Worm (Caenorhabditis elegans) whole organism, young adult: ENCODE data around the gene bbln-1.

Experiments used
- B0336.3 ChIP-seq: fragments of 200-800 bp; sonication (Bioruptor generic); IDR thresholded peaks from 2 replicates; pipeline ENCODE4 v1.3.6; 2022; ENCODE audit warnings: missing genetic modification characterization, missing compliant biosample characterization
- C06A6.2 ChIP-seq: fragments of 200-800 bp; sonication (Bioruptor generic); conservative IDR thresholded peaks from 2 replicates; pipeline ENCODE4 v1.3.6; 2022; ENCODE audit warnings: missing genetic modification characterization, missing compliant biosample characterization
- F23B12.7 ChIP-seq: sonication (generic microtip); optimal IDR thresholded peaks from 2 replicates; lab custom pipeline; 2017; ENCODE audit warnings: missing genetic modification characterization, mild to moderate bottlenecking, missing compliant biosample characterization, antibody characterized with exemption, moderate library complexity; ENCODE audit not compliant: insufficient read depth
- F49E8.2 ChIP-seq: sonication (generic microtip); optimal IDR thresholded peaks from 3 replicates; lab custom pipeline; 2017; ENCODE audit warnings: missing genetic modification characterization, mild to moderate bottlenecking, missing compliant biosample characterization, antibody characterized with exemption, moderate library complexity; ENCODE audit not compliant: insufficient read depth
- F52B5.7 ChIP-seq: sonication (generic microtip); optimal IDR thresholded peaks from 2 replicates; lab custom pipeline; 2016; ENCODE audit warnings: mild to moderate bottlenecking, missing genetic modification characterization, missing compliant biosample characterization
- F57A8.1 ChIP-seq: fragments of 200-800 bp; sonication (Bioruptor generic); optimal IDR thresholded peaks from 2 replicates; lab custom pipeline; 2018; ENCODE audit warnings: mild to moderate bottlenecking, missing genetic modification characterization, moderate library complexity, missing compliant biosample characterization
- K12H6.12 ChIP-seq: fragments of 200-800 bp; sonication (Bioruptor generic); optimal IDR thresholded peaks from 2 replicates; lab custom pipeline; 2018; ENCODE audit warnings: mild to moderate bottlenecking, missing genetic modification characterization, missing compliant biosample characterization
- T26A5.8 ChIP-seq: sonication (generic microtip); optimal IDR thresholded peaks from 2 replicates; lab custom pipeline; 2016; ENCODE audit warnings: missing genetic modification characterization, missing compliant biosample characterization
- ZK185.1 ChIP-seq: sonication (generic microtip); optimal IDR thresholded peaks from 2 replicates; lab custom pipeline; 2016; ENCODE audit warnings: mild to moderate bottlenecking, missing genetic modification characterization, missing compliant biosample characterization; ENCODE audit not compliant: poor library complexity, severe bottlenecking
- aptf-3 ChIP-seq: fragments of 200-800 bp; sonication (Bioruptor generic); IDR thresholded peaks from 2 replicates; pipeline ENCODE4 v1.3.6; 2022; ENCODE audit warnings: missing genetic modification characterization, missing compliant biosample characterization
- attf-3 ChIP-seq: fragments of 200-800 bp; sonication (Bioruptor generic); conservative IDR thresholded peaks from 2 replicates; pipeline ENCODE4 v1.3.6; 2022; ENCODE audit warnings: missing genetic modification reagents, missing genetic modification characterization, missing compliant biosample characterization
- ceh-100 ChIP-seq: fragments of 200-800 bp; sonication (Bioruptor generic); IDR thresholded peaks from 2 replicates; pipeline ENCODE4 v1.3.6; 2022; ENCODE audit warnings: missing genetic modification reagents, missing genetic modification characterization, missing compliant biosample characterization
- ceh-27 ChIP-seq: fragments of 200-800 bp; sonication (Bioruptor generic); optimal IDR thresholded peaks from 2 replicates; lab custom pipeline; 2018; ENCODE audit warnings: mild to moderate bottlenecking, missing genetic modification characterization, moderate library complexity, missing compliant biosample characterization
- chd-7 ChIP-seq: sonication (generic microtip); optimal IDR thresholded peaks from 2 replicates; lab custom pipeline; 2016; ENCODE audit warnings: mild to moderate bottlenecking, missing genetic modification characterization, moderate library complexity, missing compliant biosample characterization
- dox-1 ChIP-seq: fragments of 200-800 bp; sonication (Bioruptor generic); IDR thresholded peaks from 2 replicates; pipeline ENCODE4 v1.3.6; 2022; ENCODE audit warnings: missing genetic modification reagents, missing genetic modification characterization, missing compliant biosample characterization
- ets-4 ChIP-seq: fragments of 200-800 bp; sonication (Bioruptor generic); optimal IDR thresholded peaks from 2 replicates; lab custom pipeline; 2018; ENCODE audit warnings: mild to moderate bottlenecking, missing genetic modification characterization, missing compliant biosample characterization
- gei-17 ChIP-seq: fragments of 200-800 bp; sonication (Bioruptor generic); optimal IDR thresholded peaks from 2 replicates; lab custom pipeline; 2018; ENCODE audit warnings: mild to moderate bottlenecking, missing genetic modification characterization, missing compliant biosample characterization
- him-1 ChIP-seq: sonication (generic microtip); optimal IDR thresholded peaks from 2 replicates; lab custom pipeline; 2016; ENCODE audit warnings: missing genotype, missing genetic modification reagents, missing genetic modification characterization, missing compliant biosample characterization
- hlh-26 ChIP-seq: fragments of 200-800 bp; sonication (Bioruptor generic); conservative IDR thresholded peaks from 2 replicates; pipeline ENCODE4 v1.3.6; 2022; ENCODE audit warnings: missing genetic modification reagents, missing genetic modification characterization, missing compliant biosample characterization
- hmg-1.2 ChIP-seq: fragments of 200-800 bp; sonication (Bioruptor generic); IDR thresholded peaks from 2 replicates; pipeline ENCODE4 v1.3.6; 2022; ENCODE audit warnings: missing genetic modification reagents, missing genetic modification characterization, missing compliant biosample characterization
- hrde-1 ChIP-seq: sonication (generic microtip); optimal IDR thresholded peaks from 2 replicates; lab custom pipeline; 2016; ENCODE audit warnings: missing genetic modification characterization, mild to moderate bottlenecking, missing compliant biosample characterization, moderate library complexity, missing genotype, missing genetic modification reagents, borderline replicate concordance
- lag-1 ChIP-seq: fragments of 200-800 bp; sonication (Bioruptor generic); IDR thresholded peaks from 2 replicates; pipeline ENCODE4 v1.3.6; 2022; ENCODE audit warnings: missing genetic modification reagents, missing genetic modification characterization, missing compliant biosample characterization
- let-526 ChIP-seq: fragments of 200-800 bp; sonication (Bioruptor generic); IDR thresholded peaks from 2 replicates; pipeline ENCODE4 v1.3.6; 2022; ENCODE audit warnings: missing genetic modification reagents, missing genetic modification characterization, missing compliant biosample characterization
- let-607 ChIP-seq, 2 experiments: fragments of 200-800 bp in 1 of 2; sonication (Bioruptor generic) in 1 of 2; sonication (generic microtip) in 1 of 2; optimal IDR thresholded peaks; 2 replicates each; lab custom pipeline; 2016 to 2018; ENCODE audit warnings: mild to moderate bottlenecking in 2 of 2, missing compliant biosample characterization in 2 of 2, missing genetic modification characterization in 2 of 2, moderate library complexity in 2 of 2, missing genotype in 1 of 2
- lin-26 ChIP-seq: fragments of 200-800 bp; sonication (Bioruptor generic); IDR thresholded peaks from 2 replicates; pipeline ENCODE4 v1.3.6; 2022; ENCODE audit warnings: missing genetic modification reagents, missing genetic modification characterization, missing compliant biosample characterization
- lin-35 ChIP-seq, 3 experiments: fragments of 150-350 bp in 2 of 3; sonication (generic microtip) in 1 of 3; optimal IDR thresholded peaks; 2 replicates each; lab custom pipeline; 2014 to 2018; ENCODE audit warnings: missing biosample characterization in 3 of 3, missing genetic modification characterization in 3 of 3, missing genetic modification reagents in 3 of 3
- lir-1 ChIP-seq: fragments of 200-800 bp; sonication (Bioruptor generic); conservative IDR thresholded peaks from 2 replicates; pipeline ENCODE4 v1.3.6; 2022; ENCODE audit warnings: missing genetic modification reagents, missing genetic modification characterization, missing compliant biosample characterization
- lsl-1 ChIP-seq: fragments of 200-800 bp; sonication (Bioruptor generic); optimal IDR thresholded peaks from 2 replicates; lab custom pipeline; 2018; ENCODE audit warnings: mild to moderate bottlenecking, missing genetic modification characterization, moderate library complexity, missing compliant biosample characterization
- madf-10 ChIP-seq: sonication (generic microtip); optimal IDR thresholded peaks from 2 replicates; lab custom pipeline; 2016; ENCODE audit warnings: mild to moderate bottlenecking, missing genetic modification characterization, missing compliant biosample characterization
- mcd-1 ChIP-seq: fragments of 200-800 bp; sonication (Bioruptor generic); IDR thresholded peaks from 2 replicates; pipeline ENCODE4 v1.3.6; 2022; ENCODE audit warnings: missing genetic modification reagents, missing genetic modification characterization, missing compliant biosample characterization
- mel-28 ChIP-seq: sonication (generic microtip); optimal IDR thresholded peaks from 2 replicates; lab custom pipeline; 2016; ENCODE audit warnings: borderline replicate concordance, mild to moderate bottlenecking, missing genetic modification characterization, missing compliant biosample characterization
- nfya-2 ChIP-seq: fragments of 200-800 bp; sonication (Bioruptor generic); IDR thresholded peaks from 2 replicates; pipeline ENCODE4 v1.3.6; 2022; ENCODE audit warnings: missing genetic modification reagents, missing genetic modification characterization, missing compliant biosample characterization
- nfyb-1 ChIP-seq: fragments of 200-800 bp; sonication (Bioruptor generic); IDR thresholded peaks from 2 replicates; pipeline ENCODE4 v1.3.6; 2022; ENCODE audit warnings: missing genetic modification reagents, missing genetic modification characterization, missing compliant biosample characterization
- nhr-179 ChIP-seq: sonication (generic microtip); optimal IDR thresholded peaks from 2 replicates; lab custom pipeline; 2016; ENCODE audit warnings: mild to moderate bottlenecking, missing genetic modification characterization, missing compliant biosample characterization
- nhr-90 ChIP-seq: sonication (generic microtip); optimal IDR thresholded peaks from 2 replicates; lab custom pipeline; 2016; ENCODE audit warnings: missing genotype, mild to moderate bottlenecking, missing genetic modification characterization, missing compliant biosample characterization
- pbrm-1 ChIP-seq: fragments of 200-800 bp; sonication (Bioruptor generic); IDR thresholded peaks from 2 replicates; pipeline ENCODE4 v1.3.6; 2022; ENCODE audit warnings: missing genetic modification reagents, missing genetic modification characterization, missing compliant biosample characterization
- rec-8 ChIP-seq, 2 experiments: sonication (generic microtip); optimal IDR thresholded peaks; 2 replicates each; lab custom pipeline; 2016; ENCODE audit warnings: mild to moderate bottlenecking in 2 of 2, missing genetic modification characterization in 2 of 2, missing genetic modification reagents in 2 of 2, missing genotype in 2 of 2, missing biosample characterization in 1 of 2, missing compliant biosample characterization in 1 of 2, moderate library complexity in 1 of 2
- snpc-4 ChIP-seq, 5 experiments: fragments of 150-350 bp in 1 of 5; sonication (generic microtip) in 4 of 5; optimal IDR thresholded peaks; 2 replicates each; lab custom pipeline; 2014 to 2018; ENCODE audit warnings: missing genetic modification characterization in 5 of 5, missing biosample characterization in 3 of 5, antibody characterized with exemption in 2 of 5, mild to moderate bottlenecking in 2 of 5, missing compliant biosample characterization in 2 of 5, missing genotype in 2 of 5, moderate library complexity in 2 of 5, missing genetic modification reagents in 1 of 5
- somi-1 ChIP-seq: fragments of 200-800 bp; sonication (Bioruptor generic); optimal IDR thresholded peaks from 2 replicates; lab custom pipeline; 2018; ENCODE audit warnings: mild to moderate bottlenecking, missing genetic modification characterization, missing compliant biosample characterization
- unc-62 ChIP-seq: fragments of 150-350 bp; optimal IDR thresholded peaks from 2 replicates; lab custom pipeline; 2014; ENCODE audit warnings: missing biosample characterization, missing genetic modification reagents, missing genetic modification characterization
- zfh-2 ChIP-seq: fragments of 200-800 bp; sonication (Bioruptor generic); conservative IDR thresholded peaks from 2 replicates; pipeline ENCODE4 v1.3.6; 2022; ENCODE audit warnings: missing genetic modification reagents, missing genetic modification characterization, missing compliant biosample characterization
- zim-3 ChIP-seq: sonication (generic microtip); optimal IDR thresholded peaks from 2 replicates; lab custom pipeline; 2017; ENCODE audit warnings: mild to moderate bottlenecking, missing genetic modification characterization, moderate library complexity, missing compliant biosample characterization
- ztf-18 ChIP-seq: sonication (generic microtip); optimal IDR thresholded peaks from 2 replicates; lab custom pipeline; 2016; ENCODE audit warnings: missing genotype, mild to moderate bottlenecking, missing genetic modification characterization, missing compliant biosample characterization
- ztf-22 ChIP-seq: fragments of 200-800 bp; sonication (Bioruptor generic); optimal IDR thresholded peaks from 2 replicates; lab custom pipeline; 2018; ENCODE audit warnings: mild to moderate bottlenecking, missing genetic modification characterization, moderate library complexity, missing compliant biosample characterization
- ztf-26 ChIP-seq: sonication (generic microtip); optimal IDR thresholded peaks from 2 replicates; lab custom pipeline; 2017; ENCODE audit warnings: missing genetic modification characterization, missing compliant biosample characterization
- ztf-3 ChIP-seq: fragments of 200-800 bp; sonication (Bioruptor generic); optimal IDR thresholded peaks from 2 replicates; lab custom pipeline; 2018; ENCODE audit warnings: mild to moderate bottlenecking, missing genetic modification characterization, missing compliant biosample characterization

Gene bbln-1

DNA sequence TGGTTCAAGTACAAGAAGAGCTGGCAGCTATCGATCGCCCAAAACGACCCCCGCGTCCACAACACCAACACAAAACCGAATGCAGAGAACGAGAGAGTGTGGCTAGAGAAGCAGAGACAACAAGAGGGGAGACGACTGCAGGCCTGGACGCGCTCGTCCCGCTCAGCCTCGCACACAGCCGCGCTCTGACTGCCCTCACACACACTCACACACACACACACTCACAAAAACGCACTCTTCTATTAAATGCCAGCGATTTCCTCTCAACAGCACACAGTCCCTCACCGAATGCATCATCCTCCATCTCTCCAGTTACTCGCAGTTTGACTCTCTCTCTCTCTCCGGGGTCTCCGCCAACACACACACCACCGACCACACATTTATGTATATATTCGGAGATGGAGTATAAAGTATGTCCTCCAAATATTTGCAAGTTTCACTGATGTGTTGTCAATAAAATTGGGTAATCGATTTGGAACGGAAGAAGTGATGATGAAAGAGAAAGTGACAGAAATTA lies 24.6 kb downstream of the bbln-1 start (continued):
- TF ChIP-seq F57A8.1 (GFP tag; lab: Kevin White, UChicago) (no peak), chd-7 (peak; percentile 88), F52B5.7 (tag; lab: Kevin White, UChicago) (peak; percentile 49), nhr-90 (tag; lab: Kevin White, UChicago) (peak; percentile 65), aptf-3 (GFP tag; lab: Robert Waterston, UW) (no peak), nfyb-1 (GFP tag; lab: Robert Waterston, UW) (peak; percentile 74), ztf-18 (tag; lab: Kevin White, UChicago) (peak; percentile 63), zfh-2 (peak; percentile 99), nfya-2 (GFP tag; lab: Robert Waterston, UW) (no peak), ztf-26 (tag; lab: Kevin White, UChicago) (peak; percentile 82), F23B12.7 (tag; lab: Kevin White, UChicago) (no peak), somi-1 (peak; percentile 68), let-526 (peak; percentile 80; the same call in 1 of the 2 replicates), gei-17 (GFP tag; lab: Kevin White, UChicago) (peak; percentile 87), ceh-100 (GFP tag; lab: Robert Waterston, UW) (no peak), mcd-1 (peak; percentile 82), him-1 (no peak), C06A6.2 (GFP tag; lab: Robert Waterston, UW) (peak; percentile 72), K12H6.12 (peak; percentile 95), ztf-22 (GFP tag; lab: Kevin White, UChicago) (peak; percentile 87), lag-1 (GFP tag; lab: Robert Waterston, UW) (no peak), lin-35 (GFP tag; optimal IDR thresholded peaks at IDR 0.05; lab: Kevin White, UChicago) (peak in 1 of 3 experiments; percentile 69), dox-1 (GFP tag; lab: Robert Waterston, UW) (peak; percentile 94), T26A5.8 (tag; lab: Kevin White, UChicago) (no peak), ceh-27 (GFP tag; lab: Kevin White, UChicago) (peak; percentile 91), zim-3 (no peak), rec-8 (tag; optimal IDR thresholded peaks at IDR 0.05; lab: Kevin White, UChicago) (no peak), F49E8.2 (tag; lab: Kevin White, UChicago) (no peak), lin-26 (peak; percentile 79), lsl-1 (peak; percentile 4), hrde-1 (tag; lab: Kevin White, UChicago) (no peak), madf-10 (tag; lab: Kevin White, UChicago) (peak; percentile 85), pbrm-1 (GFP tag; lab: Robert Waterston, UW) (peak; percentile 87), ZK185.1 (tag; lab: Kevin White, UChicago) (peak; percentile 61), B0336.3 (GFP tag; lab: Robert Waterston, UW) (peak; percentile 93), lir-1 (GFP tag; lab: Robert Waterston, UW) (peak; percentile 99), let-607 (tag; optimal IDR thresholded peaks at IDR 0.05; lab: Kevin White, UChicago) (peak; percentile 72 to 75), nhr-179 (tag; lab: Kevin White, UChicago) (no peak), snpc-4 (GFP tag; optimal IDR thresholded peaks at IDR 0.05; lab: Kevin White, UChicago) (peak; percentile 55), snpc-4 (tag; optimal IDR thresholded peaks at IDR 0.05; lab: Kevin White, UChicago) (peak; percentile 56 to 76 (median 62)), hmg-1.2 (GFP tag; lab: Robert Waterston, UW) (peak; percentile 86), ztf-3 (peak; percentile 74), unc-62 (GFP tag; lab: Kevin White, UChicago) (peak; percentile 33), ets-4 (GFP tag; lab: Kevin White, UChicago) (peak; percentile 37), hlh-26 (GFP tag; lab: Robert Waterston, UW) (no peak), mel-28 (no peak), attf-3 (0 out of 2 replicates have a peak, but pooled peaks have one; percentile 30)
